Worm (Caenorhabditis elegans): Measurements from ENCODE around the gene him-17.

Gene him-17

ce11 chrV:13137955-13138354, 38.6 kb upstream of the him-17 start, which contains the start of gene clec-41 (continued):
- TF ChIP-seq zip-2 (tag; optimal IDR thresholded peaks at IDR 0.05) = no peak
- no peak for TF ChIP-seq zag-1 (tag; optimal IDR thresholded peaks at IDR 0.05)
- no peak for TF ChIP-seq T20F7.1 (GFP tag; optimal IDR thresholded peaks at IDR 0.05)
- TF ChIP-seq ZK337.2 (GFP tag; IDR thresholded peaks at IDR 0.05) = no peak
- no peak for TF ChIP-seq nhr-10 (tag; optimal IDR thresholded peaks at IDR 0.05)

ce11 chrV:13138681-13139080, 37.8 kb upstream of the him-17 start, which contains the start of gene dhc-3:
Gene dhc-3, plus strand, starts transcription at chrV:13138981.
- TF ChIP-seq lin-39 (tag; optimal IDR thresholded peaks at IDR 0.05) (no peak), snpc-1.2 (GFP tag; IDR thresholded peaks at IDR 0.05) (no peak), D1046.2 (GFP tag; IDR thresholded peaks at IDR 0.05) (no peak), lin-13 (GFP tag; optimal IDR thresholded peaks at IDR 0.05) (no peak), tra-1 (GFP tag; IDR thresholded peaks at IDR 0.05) (no peak), T20F7.1 (GFP tag; optimal IDR thresholded peaks at IDR 0.05) (no peak), unc-62 (GFP tag; optimal IDR thresholded peaks at IDR 0.05 in 1 of 2) (no peak), unc-62 (tag; optimal IDR thresholded peaks at IDR 0.05) (no peak), spr-1 (tag; optimal IDR thresholded peaks at IDR 0.05) (no peak), lin-38 (GFP tag; IDR thresholded peaks at IDR 0.05) (no peak), ctbp-1 (GFP tag; IDR thresholded peaks at IDR 0.05) (no peak), F37D6.2 (tag; optimal IDR thresholded peaks at IDR 0.05) (no peak), gei-8 (GFP tag; optimal IDR thresholded peaks at IDR 0.05) (no peak), saeg-2 (GFP tag; IDR thresholded peaks at IDR 0.05) (no peak), ceh-62 (tag; optimal IDR thresholded peaks at IDR 0.05) (no peak), Y48G9A.11 (GFP tag; IDR thresholded peaks at IDR 0.05) (no peak), nhr-48 (tag; optimal IDR thresholded peaks at IDR 0.05) (no peak), lir-3 (tag; optimal IDR thresholded peaks at IDR 0.05) (no peak), F44E2.7 (GFP tag; IDR thresholded peaks at IDR 0.05) (no peak)

ce11 chrV:13152575-13152974, 23.9 kb upstream of the him-17 start, which contains the start of gene noca-1:
Gene noca-1, plus strand, starts transcription at chrV:13152919.
- no peak for TF ChIP-seq nhr-77 (tag; optimal IDR thresholded peaks at IDR 0.05)

- TF ChIP-seq nhr-6 (tag; optimal IDR thresholded peaks at IDR 0.05) (no peak), snpc-1.2 (GFP tag; IDR thresholded peaks at IDR 0.05) (no peak), ZK337.2 (GFP tag; IDR thresholded peaks at IDR 0.05) (no peak), mep-1 (tag; optimal IDR thresholded peaks at IDR 0.05) (no peak), daf-19 (GFP tag; conservative IDR thresholded peaks at IDR 0.05) (no peak), ceh-32 (tag; optimal IDR thresholded peaks at IDR 0.05; ENCODE audit: poor library complexity) (no peak), hif-1 (tag; optimal IDR thresholded peaks at IDR 0.05) (no peak), zip-2 (tag; optimal IDR thresholded peaks at IDR 0.05) (no peak), aha-1 (tag) (no peak), zfp-3 (GFP tag; conservative IDR thresholded peaks at IDR 0.05) (no peak), mdl-1 (tag; optimal IDR thresholded peaks at IDR 0.05) (no peak)
Measured at ce11 chrV:13154225-13154624, 22.3 kb upstream of the him-17 start.

ce11 chrV:13157073-13157472, 19.4 kb upstream of the him-17 start:
- TF ChIP-seq unc-62 (GFP tag; optimal IDR thresholded peaks at IDR 0.05 in 1 of 2) = peak in 1 of 2 experiments; percentile 38
- no peak for TF ChIP-seq unc-62 (tag; optimal IDR thresholded peaks at IDR 0.05)
- no peak for TF ChIP-seq daf-19 (GFP tag; conservative IDR thresholded peaks at IDR 0.05)

ce11 chrV:13161052-13161451, 15.5 kb upstream of the him-17 start:
- TF ChIP-seq dmd-6 (GFP tag; IDR thresholded peaks at IDR 0.05) (no peak), aha-1 (tag) (peak; percentile 60)

Measured in whole organism, L4 larva.